Fruit fly (Drosophila melanogaster) S2 (cell line): Measurements from ENCODE around the gene Archease.

Source experiments
- CG8478 ChIP-seq: fragments of >200 bp; optimal IDR thresholded peaks from 2 replicates; lab custom pipeline; 2018
- CTCF ChIP-seq, 2 experiments: fragments of >200 bp; optimal IDR thresholded peaks; 2 replicates each; lab custom pipeline; 2018

DNA sequence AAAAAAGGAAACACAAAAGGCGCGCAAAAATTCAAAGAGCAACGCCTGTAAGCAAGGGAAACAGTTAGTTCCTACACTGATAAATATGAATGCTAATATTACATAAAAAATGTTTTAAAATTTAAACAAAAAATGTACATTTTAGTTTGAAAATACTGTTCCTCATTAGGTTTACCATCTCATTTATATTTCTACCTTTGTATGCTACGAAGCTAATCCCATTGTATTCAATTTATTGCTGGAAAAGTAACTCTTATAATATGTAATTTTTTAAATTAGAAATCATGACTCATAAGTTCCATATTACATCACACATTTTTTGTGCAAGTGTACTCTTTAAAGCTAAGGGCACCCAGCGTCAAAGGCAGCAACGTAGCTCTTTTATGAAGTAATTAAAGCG, 16.5 kb upstream of the Archease start:
- no peak for TF ChIP-seq CG8478
- no peak for TF ChIP-seq CTCF (optimal IDR thresholded peaks at IDR 0.05; lab: Kevin White, UChicago)
